Fruit fly (Drosophila melanogaster) whole organism: Measurements from ENCODE around the gene Cyp6v1.

Experiments used
- CG8478 ChIP-seq: fragments of >200 bp; optimal IDR thresholded peaks from 2 replicates; lab custom pipeline; 2018; ENCODE audit warnings: inconsistent platforms
- Dll ChIP-seq: fragments of >200 bp; optimal IDR thresholded peaks from 2 replicates; lab custom pipeline; 2017
- EcR ChIP-seq, 2 experiments: fragments of >200 bp; optimal IDR thresholded peaks; 2 replicates each; lab custom pipeline; 2017; ENCODE audit warnings: missing biosample characterization in 2 of 2, missing genetic modification characterization in 2 of 2, missing genetic modification reagents in 2 of 2
- pan ChIP-seq: fragments of >200 bp; optimal IDR thresholded peaks from 2 replicates; lab custom pipeline; 2017
- psq ChIP-seq: fragments of >200 bp; optimal IDR thresholded peaks from 2 replicates; lab custom pipeline; 2017
- usp ChIP-seq: fragments of >200 bp; optimal IDR thresholded peaks from 2 replicates; lab custom pipeline; 2017; ENCODE audit warnings: missing biosample characterization, missing genetic modification characterization, mixed read lengths

- TF ChIP-seq EcR (GFP tag; optimal IDR thresholded peaks at IDR 0.05; lab: Kevin White, UChicago) (no peak), CG8478 (lab: Kevin White, UChicago) (no peak), psq (lab: Kevin White, UChicago) (no peak), pan (lab: Kevin White, UChicago) (no peak), Dll (lab: Kevin White, UChicago) (no peak), usp (GFP tag; lab: Kevin White, UChicago) (no peak)
Observed at dm6 chrX:20687252-20687651, 30.3 kb downstream of the Cyp6v1 start.
